Worm (Caenorhabditis elegans) whole organism, dauer: ENCODE measurements around the gene glr-6.

Source experiments
- unc-62 ChIP-seq: sonication (generic microtip); optimal IDR thresholded peaks from 2 replicates; lab custom pipeline; 2017; ENCODE audit warnings: missing biosample characterization, missing genetic modification reagents, missing genetic modification characterization

The glr-6 gene

ce11 chrX:6807137-6807861 is 33.2 kb downstream of the glr-6 start:
- TF ChIP-seq unc-62 (GFP tag; lab: Kevin White, UChicago) = no peak

DNA sequence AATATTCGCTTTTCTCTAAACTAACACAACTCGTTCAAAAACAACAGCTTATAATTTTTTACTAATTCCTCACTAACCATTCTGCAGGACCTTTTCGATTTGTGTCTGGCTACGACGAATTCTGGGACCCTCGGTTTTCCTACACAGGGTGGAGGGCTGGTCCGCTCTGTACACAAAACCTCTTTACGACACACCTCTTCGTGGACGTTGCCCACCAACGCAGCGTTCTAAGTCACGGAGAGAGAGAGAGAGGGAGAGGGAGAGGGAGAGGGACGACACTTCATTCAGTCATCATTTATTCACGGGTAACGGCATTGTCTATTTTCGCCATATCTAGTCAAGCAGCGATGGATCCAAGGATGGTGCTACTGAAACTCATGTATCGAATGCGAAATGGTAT is 34.1 kb downstream of the glr-6 start, which contains the start of gene atg-2:
Gene atg-2, plus strand, starts transcription at position 301 of the 400 bp plus-strand sequence.
- no peak for TF ChIP-seq unc-62 (GFP tag; lab: Kevin White, UChicago)

DNA sequence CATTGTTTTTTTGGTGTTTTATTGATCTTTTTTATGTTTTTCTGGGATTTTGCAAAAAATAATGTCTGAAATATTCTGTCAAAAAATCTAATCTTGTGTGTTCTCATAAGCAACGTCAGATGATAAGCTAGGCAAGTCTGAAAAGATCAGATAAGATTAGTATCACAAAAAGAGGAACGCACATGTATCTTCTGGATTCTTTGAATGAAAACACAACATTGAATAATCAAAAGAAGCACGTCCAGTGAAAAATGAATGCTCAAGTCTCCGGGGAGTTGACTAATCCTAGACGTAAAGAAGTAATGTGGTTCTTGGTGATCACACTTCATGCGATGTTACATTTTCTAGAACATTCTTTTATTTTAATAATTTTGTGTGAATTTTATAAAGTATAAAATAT is 35.1 kb downstream of the glr-6 start:
- TF ChIP-seq unc-62 (GFP tag; lab: Kevin White, UChicago) = no peak

DNA sequence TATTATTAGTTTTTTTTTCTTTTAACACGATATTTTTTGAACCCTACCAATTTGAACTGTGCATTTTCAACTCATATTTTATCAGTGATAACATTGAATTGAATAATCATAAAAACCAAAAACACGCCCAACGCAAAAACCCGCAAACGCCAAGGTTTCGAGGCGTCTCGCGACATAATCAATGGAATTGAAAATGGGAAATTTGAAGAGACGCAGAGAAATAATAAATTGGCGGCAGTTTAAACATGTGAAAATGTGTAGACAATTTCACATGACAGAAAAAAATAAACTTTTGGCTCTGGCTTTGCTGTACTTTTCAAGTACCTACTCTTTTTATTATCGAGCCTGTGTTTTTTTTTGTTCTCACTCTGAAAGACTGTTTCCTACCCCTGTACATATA is 35.7 kb downstream of the glr-6 start:
- TF ChIP-seq unc-62 (GFP tag; lab: Kevin White, UChicago) = no peak

DNA sequence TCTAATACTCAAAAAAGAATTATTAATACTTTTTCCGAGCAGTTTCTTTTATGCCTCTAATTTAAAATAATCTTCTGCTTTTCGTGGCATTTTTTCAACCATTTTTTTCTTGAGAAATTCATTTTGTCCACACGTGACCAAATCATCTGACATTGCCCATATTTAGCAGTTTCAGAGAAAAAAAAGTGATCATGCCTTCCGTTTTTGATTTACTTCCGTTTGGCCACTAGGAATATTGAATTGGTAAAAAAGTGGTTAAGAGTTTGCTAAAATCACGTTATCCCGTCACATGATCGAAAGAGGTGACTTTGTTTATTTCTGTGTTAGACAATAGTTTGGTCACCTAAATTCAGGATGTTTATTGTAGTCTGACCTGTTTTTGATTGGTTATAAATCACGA is 36.1 kb downstream of the glr-6 start:
- TF ChIP-seq unc-62 (GFP tag; lab: Kevin White, UChicago) = no peak

DNA sequence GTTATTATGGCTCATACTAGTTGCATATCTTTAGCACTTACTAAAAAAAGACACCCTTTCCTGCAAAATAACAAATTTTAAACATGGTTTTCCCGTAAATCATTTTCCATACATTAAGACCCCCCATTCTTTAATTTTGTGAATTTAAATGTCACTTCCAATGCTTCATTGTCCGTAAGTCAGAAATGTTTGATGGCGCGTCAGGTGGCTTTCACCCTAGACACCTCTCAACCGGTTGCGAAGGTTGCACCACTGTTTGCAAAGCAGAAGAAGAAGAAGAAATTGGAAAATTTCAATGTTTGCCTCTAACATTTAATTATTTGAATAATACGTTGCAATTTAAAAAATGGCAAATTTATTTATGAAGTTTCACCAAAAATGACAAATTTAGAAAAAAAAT is 39.0 kb downstream of the glr-6 start:
- no peak for TF ChIP-seq unc-62 (GFP tag; lab: Kevin White, UChicago)

- TF ChIP-seq unc-62 (GFP tag; lab: Kevin White, UChicago) = no peak
Observed at ce11 chrX:6799776-6800175, 40.7 kb downstream of the glr-6 start, which contains the start of gene M03A8.3. Gene M03A8.3, plus strand, starts transcription at chrX:6800053.

ce11 chrX:6795843-6796521 is 44.5 kb downstream of the glr-6 start:
- no peak for TF ChIP-seq unc-62 (GFP tag; lab: Kevin White, UChicago)

- TF ChIP-seq unc-62 (GFP tag; lab: Kevin White, UChicago) = no peak
Observed at ce11 chrX:6792281-6793003, 48.1 kb downstream of the glr-6 start.

- TF ChIP-seq unc-62 (GFP tag; lab: Kevin White, UChicago) = no peak
Observed at ce11 chrX:6790986-6791385, 49.5 kb downstream of the glr-6 start, which contains the start of gene asp-3. Gene asp-3, plus strand, starts transcription at chrX:6791064.

DNA sequence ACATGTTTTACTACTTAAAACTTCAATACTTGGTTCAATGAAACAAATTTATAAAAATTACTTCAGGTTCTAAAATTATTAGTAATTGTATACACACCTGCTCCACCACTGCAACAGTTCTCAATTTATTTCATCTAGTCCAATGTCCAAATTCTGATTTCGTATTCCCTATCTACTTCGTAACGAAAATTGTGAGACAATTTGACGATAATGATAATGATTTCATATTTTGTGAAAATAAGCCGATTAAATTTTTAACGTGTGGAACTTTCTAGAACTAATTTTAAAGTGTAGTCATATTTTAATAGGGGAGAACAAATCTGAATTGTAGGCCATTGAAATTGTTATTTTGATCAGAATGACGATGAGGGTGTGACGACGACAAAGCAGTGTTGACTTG is 50.1 kb downstream of the glr-6 start:
- no peak for TF ChIP-seq unc-62 (GFP tag; lab: Kevin White, UChicago)

DNA sequence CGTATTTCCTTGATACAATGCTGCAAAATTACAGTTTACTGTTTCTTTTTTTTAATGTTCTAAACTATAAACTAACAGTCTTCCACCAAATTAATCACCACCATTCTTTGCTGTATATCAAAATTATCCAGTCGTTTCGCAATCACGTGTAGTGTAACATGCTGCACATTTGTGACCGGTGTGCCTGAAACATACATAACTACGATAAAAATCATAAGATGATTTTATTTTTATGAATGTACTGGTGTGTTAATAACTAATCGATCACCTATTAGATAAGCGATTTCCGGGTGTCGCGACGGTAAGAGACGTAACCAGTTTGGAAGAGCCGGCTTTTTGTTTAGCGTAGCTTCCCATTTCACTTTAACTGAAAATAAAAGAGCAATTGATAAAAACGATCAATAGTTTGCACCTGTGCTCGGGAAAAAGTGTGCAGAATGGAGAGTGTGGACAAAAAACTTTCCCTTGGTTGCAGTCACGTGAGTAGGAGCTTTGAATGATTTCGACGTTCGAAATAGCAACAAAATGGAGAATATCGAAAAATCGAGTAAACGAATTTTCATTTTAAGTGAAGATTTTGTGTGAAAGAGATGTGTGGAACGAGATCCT is 51.5 kb downstream of the glr-6 start, which contains the start of gene sgca-1:
Gene sgca-1, minus strand, starts transcription at position 584 of the 609 bp plus-strand sequence.
- no peak for TF ChIP-seq unc-62 (GFP tag; lab: Kevin White, UChicago)
